Worm (Caenorhabditis elegans) whole organism, young adult: Measurements from ENCODE around the gene F33H12.7.

Source experiments
- F33H1.4 ChIP-seq: fragments of 200-800 bp; sonication (Bioruptor generic); IDR thresholded peaks from 2 replicates; pipeline ENCODE4 v1.3.6; 2022; ENCODE audit warnings: missing genetic modification reagents, missing genetic modification characterization, missing compliant biosample characterization
- Y53F4B.3 ChIP-seq: fragments of 200-800 bp; sonication (Bioruptor generic); IDR thresholded peaks from 2 replicates; pipeline ENCODE4 v1.3.6; 2022; ENCODE audit warnings: missing genetic modification reagents, missing genetic modification characterization, missing compliant biosample characterization
- athp-1 ChIP-seq: sonication (generic microtip); optimal IDR thresholded peaks from 2 replicates; lab custom pipeline; 2017; ENCODE audit warnings: mild to moderate bottlenecking, missing genetic modification characterization, missing compliant biosample characterization
- him-1 ChIP-seq: sonication (generic microtip); optimal IDR thresholded peaks from 2 replicates; lab custom pipeline; 2016; ENCODE audit warnings: missing genotype, missing genetic modification reagents, missing genetic modification characterization, missing compliant biosample characterization
- let-607 ChIP-seq, 2 experiments: fragments of 200-800 bp in 1 of 2; sonication (Bioruptor generic) in 1 of 2; sonication (generic microtip) in 1 of 2; optimal IDR thresholded peaks; 2 replicates each; lab custom pipeline; 2016 to 2018; ENCODE audit warnings: mild to moderate bottlenecking in 2 of 2, missing compliant biosample characterization in 2 of 2, missing genetic modification characterization in 2 of 2, moderate library complexity in 2 of 2, missing genotype in 1 of 2
- lin-35 ChIP-seq, 3 experiments: fragments of 150-350 bp in 2 of 3; sonication (generic microtip) in 1 of 3; optimal IDR thresholded peaks; 2 replicates each; lab custom pipeline; 2014 to 2018; ENCODE audit warnings: missing biosample characterization in 3 of 3, missing genetic modification characterization in 3 of 3, missing genetic modification reagents in 3 of 3
- sea-2 ChIP-seq: fragments of 200-800 bp; sonication (Bioruptor generic); IDR thresholded peaks from 2 replicates; pipeline ENCODE4 v1.3.6; 2022; ENCODE audit warnings: missing genetic modification characterization, missing compliant biosample characterization
- snpc-4 ChIP-seq, 5 experiments: fragments of 150-350 bp in 1 of 5; sonication (generic microtip) in 4 of 5; optimal IDR thresholded peaks; 2 replicates each; lab custom pipeline; 2014 to 2018; ENCODE audit warnings: missing genetic modification characterization in 5 of 5, missing biosample characterization in 3 of 5, antibody characterized with exemption in 2 of 5, mild to moderate bottlenecking in 2 of 5, missing compliant biosample characterization in 2 of 5, missing genotype in 2 of 5, moderate library complexity in 2 of 5, missing genetic modification reagents in 1 of 5
- unc-62 ChIP-seq: fragments of 150-350 bp; optimal IDR thresholded peaks from 2 replicates; lab custom pipeline; 2014; ENCODE audit warnings: missing biosample characterization, missing genetic modification reagents, missing genetic modification characterization
- ztf-6 ChIP-seq: fragments of 200-800 bp; sonication (Bioruptor generic); IDR thresholded peaks from 2 replicates; pipeline ENCODE4 v1.3.6; 2022; ENCODE audit warnings: missing genetic modification reagents, missing genetic modification characterization, missing compliant biosample characterization

DNA sequence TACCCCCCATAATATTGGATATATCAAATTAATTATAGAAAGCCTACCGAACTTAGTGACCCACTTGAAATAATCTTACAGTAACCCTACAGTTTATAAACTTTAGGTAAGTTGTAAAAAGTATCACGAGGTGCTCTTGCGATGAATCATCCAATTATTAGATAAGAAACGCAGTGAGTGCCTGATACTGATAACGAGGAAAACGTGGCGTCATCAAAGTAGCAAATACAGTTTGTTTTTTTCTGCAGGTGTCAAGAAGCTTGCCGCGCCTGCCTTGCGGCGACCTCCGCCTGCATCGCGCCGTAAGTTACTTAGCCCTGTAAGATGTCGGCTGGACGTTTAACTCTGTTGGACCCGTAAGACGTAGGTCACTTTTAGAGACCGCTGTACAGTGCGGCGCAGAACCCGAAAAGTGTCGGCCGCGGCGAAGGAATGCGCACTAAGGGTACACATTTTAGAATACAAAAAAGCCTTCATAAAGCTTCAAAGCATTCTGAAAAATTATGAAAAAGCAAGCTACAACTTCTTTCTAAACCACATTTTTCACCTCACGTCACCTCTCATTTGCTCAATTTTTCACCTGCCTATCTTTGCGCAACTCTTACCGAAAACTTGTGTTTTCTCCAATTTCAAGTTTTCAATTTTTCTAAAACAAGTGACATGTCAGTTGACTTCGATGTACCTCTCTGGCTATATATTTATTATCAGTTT lies 23.6 kb upstream of the F33H12.7 start, which contains the start of gene sri-38:
- no peak for TF ChIP-seq sea-2 (GFP tag; lab: Robert Waterston, UW)
- TF ChIP-seq F33H1.4 (GFP tag; lab: Robert Waterston, UW): no peak
- TF ChIP-seq ztf-6 (GFP tag; lab: Robert Waterston, UW): no peak
- no peak for TF ChIP-seq snpc-4 (GFP tag; optimal IDR thresholded peaks at IDR 0.05; lab: Kevin White, UChicago)
- no peak for TF ChIP-seq snpc-4 (tag; optimal IDR thresholded peaks at IDR 0.05; lab: Kevin White, UChicago)
- TF ChIP-seq lin-35 (GFP tag; optimal IDR thresholded peaks at IDR 0.05; lab: Kevin White, UChicago): no peak
- TF ChIP-seq Y53F4B.3 (GFP tag; lab: Robert Waterston, UW): no peak
- TF ChIP-seq unc-62 (GFP tag; lab: Kevin White, UChicago): no peak
- no peak for TF ChIP-seq let-607 (tag; optimal IDR thresholded peaks at IDR 0.05; lab: Kevin White, UChicago)
- TF ChIP-seq athp-1: no peak
- TF ChIP-seq him-1 (tag; lab: Kevin White, UChicago): no peak
